Worm (Caenorhabditis elegans) whole organism, mixed stage, embryonic: ENCODE measurements around the gene noa-1.

ENCODE experiments used
- ces-1 ChIP-seq: fragments of 150-350 bp; optimal IDR thresholded peaks from 2 replicates; lab custom pipeline; 2014; ENCODE audit warnings: missing biosample characterization, missing genetic modification reagents, missing genetic modification characterization
- elt-3 ChIP-seq: fragments of 150-350 bp; optimal IDR thresholded peaks from 2 replicates; lab custom pipeline; 2014; ENCODE audit warnings: missing biosample characterization, missing genetic modification characterization
- lin-13 ChIP-seq: fragments of 150-350 bp; optimal IDR thresholded peaks from 2 replicates; lab custom pipeline; 2014; ENCODE audit warnings: missing biosample characterization, missing genetic modification characterization
- lsy-2 ChIP-seq: fragments of 150-350 bp; optimal IDR thresholded peaks from 2 replicates; lab custom pipeline; 2014; ENCODE audit warnings: missing biosample characterization, missing genetic modification characterization
- nhr-12 ChIP-seq: fragments of 150-350 bp; optimal IDR thresholded peaks from 2 replicates; lab custom pipeline; 2014; ENCODE audit warnings: missing biosample characterization, missing genetic modification characterization
- nhr-237 ChIP-seq: fragments of 150-350 bp; optimal IDR thresholded peaks from 2 replicates; lab custom pipeline; 2014; ENCODE audit warnings: missing biosample characterization, missing genetic modification characterization
- pha-4 ChIP-seq: fragments of 150-350 bp; optimal IDR thresholded peaks from 2 replicates; lab custom pipeline; 2018; ENCODE audit warnings: missing biosample characterization, missing genetic modification reagents, missing genetic modification characterization
- unc-39 ChIP-seq: fragments of 150-350 bp; optimal IDR thresholded peaks from 2 replicates; lab custom pipeline; 2014; ENCODE audit warnings: missing biosample characterization, missing genetic modification characterization
- unc-62 ChIP-seq: fragments of 150-350 bp; optimal IDR thresholded peaks from 2 replicates; lab custom pipeline; 2014; ENCODE audit warnings: missing biosample characterization, missing genetic modification reagents, missing genetic modification characterization
- ztf-11 ChIP-seq: fragments of 150-350 bp; optimal IDR thresholded peaks from 2 replicates; lab custom pipeline; 2014; ENCODE audit warnings: missing biosample characterization, missing genetic modification characterization

DNA sequence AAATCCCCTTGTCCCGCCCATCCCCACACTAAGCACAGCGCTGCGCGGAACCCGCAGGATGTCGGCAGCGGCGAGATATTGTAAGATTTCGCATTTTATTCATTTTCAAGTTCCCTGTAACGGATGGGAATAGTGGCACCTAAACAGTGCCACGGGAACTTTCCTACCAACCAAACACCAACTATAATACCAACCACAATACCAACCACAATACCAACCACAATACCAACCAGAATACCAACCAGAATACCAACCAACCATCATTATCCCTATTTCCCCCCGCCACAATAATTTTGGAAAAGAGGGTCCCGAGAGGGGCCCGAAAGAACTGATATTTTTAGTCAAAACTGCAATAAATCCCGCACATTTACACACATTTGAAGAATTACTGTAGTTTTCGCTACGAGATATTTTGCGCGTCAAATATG, 18.9 kb downstream of the noa-1 start:
- TF ChIP-seq unc-62 (GFP tag; lab: Kevin White, UChicago) (no peak), nhr-12 (no peak), unc-39 (no peak), ztf-11 (no peak), pha-4 (tag; lab: Kevin White, UChicago) (no peak), ces-1 (GFP tag; lab: Kevin White, UChicago) (no peak), lsy-2 (tag; lab: Kevin White, UChicago) (no peak), nhr-237 (tag; lab: Kevin White, UChicago) (no peak), lin-13 (tag; lab: Kevin White, UChicago) (no peak), elt-3 (tag; lab: Kevin White, UChicago) (no peak)
